Fruit fly (Drosophila melanogaster) whole organism, embryonic: ENCODE data around the gene Rtnl1.

ENCODE experiments used
- B-H1 ChIP-seq: fragments of 200-800 bp; sonication (Bioruptor generic); IDR thresholded peaks from 3 replicates; pipeline ENCODE4 v1.3.6; 2022; ENCODE audit warnings: missing biosample characterization, missing genetic modification characterization
- CG10959 ChIP-seq: fragments of 200-800 bp; sonication (Bioruptor generic); IDR thresholded peaks from 2 replicates; pipeline ENCODE4 v1.3.6; 2022; ENCODE audit warnings: missing biosample characterization, missing genetic modification characterization
- CG11247 ChIP-seq: fragments of 200-800 bp; sonication (Bioruptor generic); IDR thresholded peaks from 2 replicates; pipeline ENCODE4 v1.3.6; 2022; ENCODE audit warnings: missing biosample characterization, missing genetic modification characterization
- CG12299 ChIP-seq: fragments of 200-800 bp; sonication (Bioruptor generic); optimal IDR thresholded peaks from 2 replicates; lab custom pipeline; 2018; ENCODE audit warnings: missing biosample characterization, mild to moderate bottlenecking, missing genetic modification characterization
- CG14965 ChIP-seq: fragments of 200-800 bp; sonication (Bioruptor generic); optimal IDR thresholded peaks from 2 replicates; lab custom pipeline; 2016; ENCODE audit warnings: missing biosample characterization, missing genetic modification characterization, borderline replicate concordance
- CG15696 ChIP-seq: fragments of 200-800 bp; sonication (Bioruptor generic); optimal IDR thresholded peaks from 2 replicates; lab custom pipeline; 2019; ENCODE audit warnings: missing biosample characterization, mild to moderate bottlenecking, missing genetic modification characterization, moderate library complexity
- CG2120 ChIP-seq: fragments of 200-800 bp; sonication (Bioruptor generic); optimal IDR thresholded peaks from 3 replicates; lab custom pipeline; 2016; ENCODE audit warnings: missing biosample characterization, missing genetic modification characterization
- CG4854 ChIP-seq: fragments of 200-800 bp; sonication (Bioruptor generic); optimal IDR thresholded peaks from 2 replicates; lab custom pipeline; 2016; ENCODE audit warnings: missing biosample characterization, missing genetic modification characterization, inconsistent platforms
- CG8281 ChIP-seq: fragments of 200-800 bp; sonication (Bioruptor generic); optimal IDR thresholded peaks from 2 replicates; lab custom pipeline; 2018; ENCODE audit warnings: missing biosample characterization, mild to moderate bottlenecking, missing genetic modification characterization, moderate library complexity
- CG8290 ChIP-seq, 3 experiments: fragments of 200-800 bp; sonication (Bioruptor generic); optimal IDR thresholded peaks; 2 replicates each; lab custom pipeline; 2016 to 2019; ENCODE audit warnings: missing biosample characterization in 3 of 3, missing genetic modification characterization in 3 of 3, mild to moderate bottlenecking in 2 of 3, moderate library complexity in 1 of 3
- CG8944 ChIP-seq: fragments of 200-800 bp; sonication (Bioruptor generic); optimal IDR thresholded peaks from 3 replicates; lab custom pipeline; 2016; ENCODE audit warnings: missing biosample characterization, missing genetic modification characterization
- CG9727 ChIP-seq: fragments of 200-800 bp; sonication (Bioruptor generic); optimal IDR thresholded peaks from 3 replicates; lab custom pipeline; 2017; ENCODE audit warnings: missing biosample characterization, mild to moderate bottlenecking, missing genetic modification characterization
- ERR ChIP-seq: fragments of 200-800 bp; sonication (Bioruptor generic); optimal IDR thresholded peaks from 2 replicates; lab custom pipeline; 2016; ENCODE audit warnings: missing biosample characterization, missing genetic modification characterization
- HmgD ChIP-seq: fragments of 200-800 bp; sonication (Bioruptor generic); optimal IDR thresholded peaks from 3 replicates; lab custom pipeline; 2016; ENCODE audit warnings: missing biosample characterization, missing genetic modification characterization
- Hr51 ChIP-seq, 2 experiments: fragments of 200-800 bp; sonication (Bioruptor generic); optimal IDR thresholded peaks; 2 replicates in 1 of 2; 3 replicates in 1 of 2; lab custom pipeline; 2016 to 2018; ENCODE audit warnings: missing biosample characterization in 2 of 2, missing genetic modification characterization in 2 of 2, mild to moderate bottlenecking in 1 of 2, moderate library complexity in 1 of 2
- Lpt ChIP-seq: fragments of >200 bp; optimal IDR thresholded peaks from 2 replicates; lab custom pipeline; 2018; ENCODE audit warnings: missing biosample characterization, missing genetic modification characterization
- MESR4 ChIP-seq: fragments of 200-800 bp; sonication (Bioruptor generic); optimal IDR thresholded peaks from 2 replicates; lab custom pipeline; 2018; ENCODE audit warnings: missing biosample characterization, mild to moderate bottlenecking, missing genetic modification characterization, moderate library complexity
- Oli ChIP-seq: fragments of 200-800 bp; sonication (Bioruptor generic); optimal IDR thresholded peaks from 2 replicates; lab custom pipeline; 2018; ENCODE audit warnings: missing biosample characterization, mild to moderate bottlenecking, missing genetic modification characterization, moderate library complexity
- Poxn ChIP-seq: fragments of 200-800 bp; sonication (Bioruptor generic); IDR thresholded peaks from 2 replicates; pipeline ENCODE4 v1.3.6; 2022; ENCODE audit warnings: missing biosample characterization, missing genetic modification characterization
- Scr ChIP-seq: fragments of 200-800 bp; sonication (Bioruptor generic); IDR thresholded peaks from 2 replicates; pipeline ENCODE4 v1.3.6; 2022; ENCODE audit warnings: missing biosample characterization, missing genetic modification characterization; ENCODE audit not compliant: partially characterized antibody
- Spps ChIP-seq: fragments of 200-800 bp; sonication (Bioruptor generic); optimal IDR thresholded peaks from 2 replicates; lab custom pipeline; 2018; ENCODE audit warnings: missing biosample characterization, mild to moderate bottlenecking, missing genetic modification characterization
- TFAM ChIP-seq: fragments of 200-800 bp; sonication (Bioruptor generic); optimal IDR thresholded peaks from 2 replicates; lab custom pipeline; 2017; ENCODE audit warnings: missing biosample characterization, missing genetic modification characterization, inconsistent platforms
- Taf1 ChIP-seq: fragments of 200-800 bp; sonication (Bioruptor generic); IDR thresholded peaks from 2 replicates; pipeline ENCODE4 v1.3.6; 2022; ENCODE audit warnings: missing biosample characterization, missing genetic modification characterization
- Vsx1 ChIP-seq: fragments of 200-800 bp; sonication (Bioruptor generic); optimal IDR thresholded peaks from 2 replicates; lab custom pipeline; 2017; ENCODE audit warnings: missing biosample characterization, mild to moderate bottlenecking, missing genetic modification characterization, missing genetic modification reagents
- amos ChIP-seq: fragments of 200-800 bp; sonication (Bioruptor generic); IDR thresholded peaks from 2 replicates; pipeline ENCODE4 v1.3.6; 2022; ENCODE audit warnings: missing biosample characterization, missing genetic modification characterization; ENCODE audit not compliant: partially characterized antibody
- aop ChIP-seq: fragments of 200-800 bp; sonication (Bioruptor generic); IDR thresholded peaks from 2 replicates; pipeline ENCODE4 v1.3.6; 2022; ENCODE audit warnings: missing biosample characterization, missing genetic modification characterization
- ap ChIP-seq: fragments of 200-800 bp; sonication (Bioruptor generic); IDR thresholded peaks from 2 replicates; pipeline ENCODE4 v1.3.6; 2022; ENCODE audit warnings: missing biosample characterization, missing genetic modification characterization
- ase ChIP-seq: fragments of 200-800 bp; sonication (Bioruptor generic); IDR thresholded peaks from 3 replicates; pipeline ENCODE4 v1.3.6; 2022; ENCODE audit warnings: missing biosample characterization, missing genetic modification characterization
- ash1 ChIP-seq: fragments of 200-800 bp; sonication (Bioruptor generic); optimal IDR thresholded peaks from 2 replicates; lab custom pipeline; 2018; ENCODE audit warnings: missing biosample characterization, mild to moderate bottlenecking, missing genetic modification characterization
- bowl ChIP-seq: fragments of 200-800 bp; sonication (Bioruptor generic); IDR thresholded peaks from 2 replicates; pipeline ENCODE4 v1.3.6; 2022; ENCODE audit warnings: missing biosample characterization, missing genetic modification characterization
- chinmo ChIP-seq: fragments of 200-800 bp; sonication (Bioruptor generic); IDR thresholded peaks from 4 replicates; pipeline ENCODE4 v1.3.6; 2022; ENCODE audit warnings: missing biosample characterization, missing genetic modification characterization; ENCODE audit not compliant: partially characterized antibody
- dati ChIP-seq: fragments of 200-800 bp; sonication (Bioruptor generic); IDR thresholded peaks from 2 replicates; pipeline ENCODE4 v1.3.6; 2022; ENCODE audit warnings: missing biosample characterization, missing genetic modification characterization
- ewg ChIP-seq: fragments of 200-800 bp; sonication (Bioruptor generic); optimal IDR thresholded peaks from 3 replicates; lab custom pipeline; 2017; ENCODE audit warnings: mild to moderate bottlenecking, missing biosample characterization, missing genetic modification reagents, missing genetic modification characterization
- hkb ChIP-seq, 2 experiments: fragments of 200-800 bp in 1 of 2; fragments of >200 bp in 1 of 2; sonication (Bioruptor generic) in 1 of 2; IDR thresholded peaks in 1 of 2; optimal IDR thresholded peaks in 1 of 2; 2 replicates each; pipeline versions ENCODE4 v1.3.6 to Lab custom; 2017 to 2022; ENCODE audit warnings: missing biosample characterization in 1 of 2, missing genetic modification characterization in 1 of 2
- ind ChIP-seq: fragments of 200-800 bp; sonication (Bioruptor generic); optimal IDR thresholded peaks from 3 replicates; lab custom pipeline; 2016; ENCODE audit warnings: missing biosample characterization, missing genetic modification characterization
- lbe ChIP-seq: fragments of 200-800 bp; sonication (Bioruptor generic); optimal IDR thresholded peaks from 2 replicates; lab custom pipeline; 2016; ENCODE audit warnings: missing biosample characterization, mild to moderate bottlenecking, missing genetic modification characterization
- mirr ChIP-seq: fragments of 200-800 bp; sonication (Bioruptor generic); optimal IDR thresholded peaks from 3 replicates; lab custom pipeline; 2018; ENCODE audit warnings: missing biosample characterization, mild to moderate bottlenecking, missing genetic modification characterization
- otp ChIP-seq: fragments of 200-800 bp; sonication (Bioruptor generic); IDR thresholded peaks from 3 replicates; pipeline ENCODE4, ENCODE4 v1.3.6; 2022; ENCODE audit warnings: missing biosample characterization, missing genetic modification characterization
- pan ChIP-seq, 4 experiments: fragments of >200 bp in 3 of 4; fragments of 200-800 bp in 1 of 4; sonication (Bioruptor generic) in 1 of 4; optimal IDR thresholded peaks in 3 of 4; IDR thresholded peaks in 1 of 4; 2 replicates each; pipeline versions ENCODE4 v1.3.6 to Lab custom; 2017 to 2022; ENCODE audit warnings: missing biosample characterization in 2 of 4, missing genetic modification characterization in 2 of 4, mixed read lengths in 1 of 4
- repo ChIP-seq: fragments of 200-800 bp; sonication (Bioruptor generic); optimal IDR thresholded peaks from 2 replicates; lab custom pipeline; 2016; ENCODE audit warnings: missing biosample characterization, missing genetic modification characterization
- row ChIP-seq: fragments of 200-800 bp; sonication (Bioruptor generic); IDR thresholded peaks from 3 replicates; pipeline ENCODE4 v1.3.6; 2022; ENCODE audit warnings: missing biosample characterization, missing genetic modification characterization
- shn ChIP-seq: fragments of 200-800 bp; sonication (Bioruptor generic); optimal IDR thresholded peaks from 3 replicates; lab custom pipeline; 2016; ENCODE audit warnings: missing biosample characterization, missing genetic modification characterization
- sima ChIP-seq: fragments of 200-800 bp; sonication (Bioruptor generic); optimal IDR thresholded peaks from 2 replicates; lab custom pipeline; 2016; ENCODE audit warnings: missing biosample characterization, missing genetic modification characterization
- ssp ChIP-seq: fragments of 200-800 bp; sonication (Bioruptor generic); IDR thresholded peaks from 2 replicates; pipeline ENCODE4 v1.3.6; 2022; ENCODE audit warnings: missing biosample characterization, missing genetic modification characterization
- sug ChIP-seq: fragments of 200-800 bp; optimal IDR thresholded peaks from 2 replicates; lab custom pipeline; 2019; ENCODE audit warnings: missing biosample characterization, mild to moderate bottlenecking, missing genetic modification characterization, moderate library complexity
- tap ChIP-seq: fragments of 200-800 bp; optimal IDR thresholded peaks from 3 replicates; lab custom pipeline; 2019; ENCODE audit warnings: missing biosample characterization, mild to moderate bottlenecking, missing genetic modification characterization, moderate library complexity
- usp ChIP-seq: fragments of >200 bp; optimal IDR thresholded peaks from 2 replicates; lab custom pipeline; 2017; ENCODE audit warnings: missing biosample characterization, missing genetic modification characterization
- vnd ChIP-seq: fragments of 200-800 bp; sonication (Bioruptor generic); IDR thresholded peaks from 3 replicates; pipeline ENCODE4 v1.3.6; 2022; ENCODE audit warnings: missing biosample characterization, missing genetic modification characterization; ENCODE audit not compliant: partially characterized antibody

Rtnl1 gene

DNA sequence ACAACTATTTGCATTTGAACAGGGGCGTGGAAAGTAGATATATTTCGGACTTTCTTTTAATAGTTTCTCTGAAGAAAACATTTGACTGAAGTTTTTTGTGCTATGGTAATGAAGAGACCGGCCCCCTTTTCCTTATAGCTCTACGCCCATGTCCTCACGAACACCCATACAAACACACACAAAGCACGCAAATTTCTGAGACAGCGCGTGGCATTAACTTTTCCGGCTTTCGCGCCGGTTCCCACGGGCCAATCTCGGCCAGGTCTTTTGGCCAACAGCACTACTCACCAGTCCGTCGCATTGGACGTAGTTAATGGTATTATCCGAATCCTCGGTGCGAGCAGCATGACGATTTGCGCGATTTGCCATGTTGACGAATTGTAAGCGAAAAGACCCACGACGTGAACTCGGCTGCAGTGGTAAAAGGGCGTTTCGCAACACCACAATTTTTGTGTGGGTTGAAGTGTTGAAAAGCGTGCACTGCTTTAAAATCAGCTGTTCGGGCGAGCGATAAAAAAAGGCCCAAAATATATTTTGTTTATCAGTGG is 42.9 kb upstream of the Rtnl1 start, which contains the start of gene senju (continued):
- peak; percentile 89 for TF ChIP-seq CG9727 (GFP tag; lab: Kevin White, UChicago)
- peak; percentile 50 for TF ChIP-seq CG12299 (tag; lab: Kevin White, UChicago)
- no peak for TF ChIP-seq Poxn
- TF ChIP-seq Hr51 (GFP tag; optimal IDR thresholded peaks at IDR 0.05; lab: Kevin White, UChicago): peak; percentile 82 to 86
- peak; percentile 73 for TF ChIP-seq row (GFP tag; lab: Robert Waterston, UW)
- TF ChIP-seq B-H1 (GFP tag; lab: Robert Waterston, UW): peak; percentile 73
- TF ChIP-seq amos: peak; percentile 54
- peak; percentile 23; the same call in 1 of the 3 replicates for TF ChIP-seq vnd (GFP tag; lab: Robert Waterston, UW)
- peak; percentile 63 for TF ChIP-seq ewg (GFP tag; lab: Kevin White, UChicago)
- TF ChIP-seq bowl (GFP tag; lab: Robert Waterston, UW): peak; percentile 49
- TF ChIP-seq pan (optimal IDR thresholded peaks at IDR 0.05; lab: Kevin White, UChicago): no peak
- TF ChIP-seq pan (GFP tag; optimal IDR thresholded peaks at IDR 0.05 in 1 of 2, IDR thresholded peaks at IDR 0.05 in 1 of 2): peak in 1 of 2 experiments; percentile 90
- TF ChIP-seq CG11247 (GFP tag; lab: Robert Waterston, UW): peak; percentile 83
- TF ChIP-seq MESR4: peak; percentile 99
- TF ChIP-seq dati (GFP tag; lab: Robert Waterston, UW): peak; percentile 73; the same call in 1 of the 2 replicates
- TF ChIP-seq TFAM (GFP tag; lab: Kevin White, UChicago): no peak
- peak; percentile 93 for TF ChIP-seq CG8944
- peak; percentile 53 for TF ChIP-seq sima (GFP tag; lab: Kevin White, UChicago)
- peak; percentile 46 for TF ChIP-seq Spps (tag; lab: Kevin White, UChicago)
- peak; percentile 86 for TF ChIP-seq shn (GFP tag; lab: Kevin White, UChicago)
- peak; percentile 57 for TF ChIP-seq otp (GFP tag; lab: Robert Waterston, UW)
- peak; percentile 75; the same call in 1 of the 2 replicates for TF ChIP-seq ap
- TF ChIP-seq Lpt (GFP tag; lab: Kevin White, UChicago): no peak
- TF ChIP-seq HmgD: peak; percentile 87
- TF ChIP-seq CG10959 (GFP tag; lab: Robert Waterston, UW): peak; percentile 50; the same call in 1 of the 2 replicates
- TF ChIP-seq Taf1 (GFP tag; lab: Robert Waterston, UW): peak; percentile 60
- TF ChIP-seq ssp (GFP tag; lab: Robert Waterston, UW): peak; percentile 62
- TF ChIP-seq CG8290 (GFP tag; optimal IDR thresholded peaks at IDR 0.05; lab: Kevin White, UChicago): peak; percentile 72
- peak; percentile 33 to 91 for TF ChIP-seq CG8290 (tag; optimal IDR thresholded peaks at IDR 0.05; lab: Kevin White, UChicago)
- TF ChIP-seq CG14965 (GFP tag; lab: Kevin White, UChicago): peak; percentile 25
- peak; percentile 85 for TF ChIP-seq sug (tag; lab: Kevin White, UChicago)
- no peak for TF ChIP-seq hkb (optimal IDR thresholded peaks at IDR 0.05; lab: Kevin White, UChicago)
- TF ChIP-seq hkb (GFP tag; IDR thresholded peaks at IDR 0.05; lab: Robert Waterston, UW): peak; percentile 84
- no peak for TF ChIP-seq usp (GFP tag; lab: Kevin White, UChicago)
- peak; percentile 50 for TF ChIP-seq tap (tag; lab: Kevin White, UChicago)
- peak; percentile 56 for TF ChIP-seq ERR (GFP tag; lab: Kevin White, UChicago)
- TF ChIP-seq Vsx1: peak; percentile 19
- TF ChIP-seq CG15696 (tag; lab: Kevin White, UChicago): peak; percentile 38
- TF ChIP-seq CG2120 (GFP tag; lab: Kevin White, UChicago): peak; percentile 96
- peak; percentile 40; the same call in 1 of the 2 replicates for TF ChIP-seq aop
- TF ChIP-seq CG4854: peak; percentile 79
- TF ChIP-seq Scr: peak; percentile 54
- TF ChIP-seq ind: peak; percentile 78
- peak; percentile 84 for TF ChIP-seq mirr (GFP tag; lab: Kevin White, UChicago)
- TF ChIP-seq ash1: peak; percentile 74
- TF ChIP-seq lbe (GFP tag; lab: Kevin White, UChicago): peak; percentile 69
- peak; percentile 56 for TF ChIP-seq CG8281 (tag; lab: Kevin White, UChicago)
- peak; percentile 76 for TF ChIP-seq ase
- TF ChIP-seq Oli (tag; lab: Kevin White, UChicago): peak; percentile 78
- peak; percentile 85 for TF ChIP-seq repo (GFP tag; lab: Kevin White, UChicago)
- peak; percentile 89 for TF ChIP-seq chinmo (GFP tag; lab: Robert Waterston, UW)
